ENCODE assay signal across 4 fruit fly cellular contexts in genomic region chr2L:1728620-1728944, dm6.
TF ChIP-seq lines count a peak whose summit lies in the region.

TSS of gene Rrp40 (plus strand) at chr2L:1728732.

- peak; percentile 12 for TF ChIP-seq CTCF in whole organism, embryonic (GFP tag; optimal IDR thresholded peaks at IDR 0.05; lab: Kevin White, UChicago)

TF ChIP-seq in whole organism, adult, 20 proteins besides CTCF, POLR2A, EP300 and RAD21:
- TF ChIP-seq CG33017 (tag; optimal IDR thresholded peaks at IDR 0.05; lab: Kevin White, UChicago): peak; percentile 47
- no peak for TF ChIP-seq CG11617 (GFP tag; optimal IDR thresholded peaks at IDR 0.05; lab: Kevin White, UChicago)
- TF ChIP-seq CG7045 (GFP tag; optimal IDR thresholded peaks at IDR 0.05; lab: Kevin White, UChicago): no peak
- TF ChIP-seq Mnt (GFP tag; optimal IDR thresholded peaks at IDR 0.05; lab: Kevin White, UChicago): peak; percentile 47
- TF ChIP-seq CG14711 (tag; optimal IDR thresholded peaks at IDR 0.05; lab: Kevin White, UChicago): peak; percentile 0
- peak; percentile 25 for TF ChIP-seq kay (GFP tag; lab: Kevin White, UChicago; ENCODE audit: borderline replicate concordance)
- TF ChIP-seq pad (GFP tag; optimal IDR thresholded peaks at IDR 0.05; lab: Kevin White, UChicago): peak; percentile 0

TF ChIP-seq in whole organism, embryonic, 481 proteins besides CTCF, POLR2A, EP300 and RAD21 (continues in another document):
- TF ChIP-seq cg (GFP tag; optimal IDR thresholded peaks at IDR 0.05; lab: Kevin White, UChicago) (peak; percentile 49), CG2712 (tag; optimal IDR thresholded peaks at IDR 0.05; lab: Kevin White, UChicago) (no peak), wek (GFP tag; optimal IDR thresholded peaks at IDR 0.05; lab: Kevin White, UChicago) (no peak), E2f2 (GFP tag; IDR thresholded peaks at IDR 0.05; lab: Robert Waterston, UW) (peak; percentile 85), al (GFP tag; IDR thresholded peaks at IDR 0.05; lab: Robert Waterston, UW) (no peak), CG6654 (GFP tag; optimal IDR thresholded peaks at IDR 0.05; lab: Kevin White, UChicago) (no peak), tx (GFP tag; optimal IDR thresholded peaks at IDR 0.05; lab: Kevin White, UChicago) (no peak), CG6791 (GFP tag; IDR thresholded peaks at IDR 0.05; lab: Robert Waterston, UW; ENCODE audit: partially characterized antibody) (0 out of 3 replicates have a peak, but pooled peaks have one; percentile 8), dan (GFP tag; IDR thresholded peaks at IDR 0.05; lab: Robert Waterston, UW) (no peak), CG12071 (GFP tag; optimal IDR thresholded peaks at IDR 0.05; lab: Kevin White, UChicago) (no peak), CG10321 (GFP tag; IDR thresholded peaks at IDR 0.05; lab: Robert Waterston, UW) (no peak), shn (GFP tag; optimal IDR thresholded peaks at IDR 0.05; lab: Kevin White, UChicago) (no peak), H15 (GFP tag; IDR thresholded peaks at IDR 0.05; lab: Robert Waterston, UW) (no peak), fd3F (GFP tag; optimal IDR thresholded peaks at IDR 0.05; lab: Kevin White, UChicago) (no peak), ash1 (GFP tag; optimal IDR thresholded peaks at IDR 0.05; lab: Kevin White, UChicago) (no peak), CoRest (tag; optimal IDR thresholded peaks at IDR 0.05; lab: Kevin White, UChicago) (no peak), Side (GFP tag; optimal IDR thresholded peaks at IDR 0.05; lab: Kevin White, UChicago) (no peak), sna (GFP tag; IDR thresholded peaks at IDR 0.05; lab: Robert Waterston, UW; ENCODE audit: partially characterized antibody) (0 out of 2 replicates have a peak, but pooled peaks have one; percentile 22), CG34422 (GFP tag; IDR thresholded peaks at IDR 0.05; lab: Robert Waterston, UW) (peak; percentile 38; the same call in 1 of the 3 replicates), p53 (GFP tag; optimal IDR thresholded peaks at IDR 0.05; lab: Kevin White, UChicago) (no peak), HmgZ (tag; optimal IDR thresholded peaks at IDR 0.05; lab: Kevin White, UChicago) (no peak), CG2129 (GFP tag; IDR thresholded peaks at IDR 0.05; lab: Robert Waterston, UW; ENCODE audit: partially characterized antibody) (no peak), Dip3 (GFP tag; optimal IDR thresholded peaks at IDR 0.05; lab: Kevin White, UChicago) (no peak), gfzf (GFP tag; optimal IDR thresholded peaks at IDR 0.05; lab: Kevin White, UChicago) (no peak), CG8290 (GFP tag; optimal IDR thresholded peaks at IDR 0.05; lab: Kevin White, UChicago) (no peak), CG8290 (tag; optimal IDR thresholded peaks at IDR 0.05; lab: Kevin White, UChicago) (no peak), tap (tag; optimal IDR thresholded peaks at IDR 0.05; lab: Kevin White, UChicago) (no peak), Hmr (GFP tag; optimal IDR thresholded peaks at IDR 0.05; lab: Kevin White, UChicago) (no peak)

TF ChIP-seq in whole organism, pupa, 21 proteins besides CTCF, POLR2A, EP300 and RAD21:
- TF ChIP-seq Ets98B (GFP tag; IDR thresholded peaks at IDR 0.05; lab: Robert Waterston, UW): no peak
- TF ChIP-seq CG9948 (tag; optimal IDR thresholded peaks at IDR 0.05; lab: Kevin White, UChicago): no peak
- no peak for TF ChIP-seq rn (GFP tag; IDR thresholded peaks at IDR 0.05; lab: Robert Waterston, UW)
- TF ChIP-seq D1 (tag; optimal IDR thresholded peaks at IDR 0.05; lab: Kevin White, UChicago): no peak
- no peak for TF ChIP-seq CG32121 (GFP tag; IDR thresholded peaks at IDR 0.05; lab: Robert Waterston, UW)
- 0 out of 3 replicates have a peak, but pooled peaks have one; percentile 36 for TF ChIP-seq CG4496 (GFP tag; IDR thresholded peaks at IDR 0.05; lab: Robert Waterston, UW)
- TF ChIP-seq CG8301 (tag; optimal IDR thresholded peaks at IDR 0.05; lab: Kevin White, UChicago): no peak

TF ChIP-seq in whole organism, wandering third instar larva, 38 proteins besides CTCF, POLR2A, EP300 and RAD21:
- no peak for TF ChIP-seq fru (GFP tag; optimal IDR thresholded peaks at IDR 0.05; lab: Kevin White, UChicago)
- peak; percentile 8 for TF ChIP-seq sage (GFP tag; optimal IDR thresholded peaks at IDR 0.05; lab: Kevin White, UChicago)
